Fruit fly (Drosophila melanogaster) whole organism, embryonic: ENCODE data around the gene CG6409.

Experiments used
- BtbVII ChIP-seq: fragments of 200-800 bp; sonication (Bioruptor generic); optimal IDR thresholded peaks from 3 replicates; lab custom pipeline; 2017; ENCODE audit warnings: missing biosample characterization, mild to moderate bottlenecking, missing genetic modification characterization
- CG10267 ChIP-seq: fragments of 200-800 bp; sonication (Bioruptor generic); optimal IDR thresholded peaks from 2 replicates; lab custom pipeline; 2018; ENCODE audit warnings: missing biosample characterization, mild to moderate bottlenecking, missing genetic modification characterization, moderate library complexity
- CG10565 ChIP-seq: fragments of 200-800 bp; sonication (Bioruptor generic); optimal IDR thresholded peaks from 3 replicates; lab custom pipeline; 2016; ENCODE audit warnings: missing biosample characterization, mild to moderate bottlenecking, missing genetic modification characterization
- CG11696 ChIP-seq: fragments of 200-800 bp; sonication (Bioruptor generic); IDR thresholded peaks from 2 replicates; pipeline ENCODE4 v1.3.6; 2022; ENCODE audit warnings: missing biosample characterization, missing genetic modification characterization
- CG13624 ChIP-seq: fragments of 200-800 bp; sonication (Bioruptor generic); optimal IDR thresholded peaks from 2 replicates; lab custom pipeline; 2016; ENCODE audit warnings: missing biosample characterization, missing genetic modification characterization
- CG14014 ChIP-seq: fragments of 200-800 bp; sonication (Bioruptor generic); IDR thresholded peaks from 2 replicates; pipeline ENCODE4 v1.3.6; 2022; ENCODE audit warnings: missing biosample characterization, missing genetic modification characterization
- CG14050 ChIP-seq: fragments of 200-800 bp; sonication (Bioruptor generic); IDR thresholded peaks from 3 replicates; pipeline ENCODE4 v1.3.6; 2022; ENCODE audit warnings: missing biosample characterization, missing genetic modification characterization
- CG14860 ChIP-seq: fragments of 200-800 bp; sonication (Bioruptor generic); IDR thresholded peaks from 3 replicates; pipeline ENCODE4 v1.3.6; 2022; ENCODE audit warnings: missing biosample characterization, missing genetic modification characterization; ENCODE audit not compliant: partially characterized antibody
- CG15696 ChIP-seq: fragments of 200-800 bp; sonication (Bioruptor generic); optimal IDR thresholded peaks from 2 replicates; lab custom pipeline; 2019; ENCODE audit warnings: missing biosample characterization, mild to moderate bottlenecking, missing genetic modification characterization, moderate library complexity
- CG18011 ChIP-seq: fragments of 200-800 bp; sonication (Bioruptor generic); optimal IDR thresholded peaks from 2 replicates; lab custom pipeline; 2017; ENCODE audit warnings: missing biosample characterization, missing genetic modification characterization, mild to moderate bottlenecking, moderate library complexity, missing genotype
- CG2202 ChIP-seq: fragments of 200-800 bp; sonication (Bioruptor generic); optimal IDR thresholded peaks from 2 replicates; lab custom pipeline; 2018; ENCODE audit warnings: missing biosample characterization, mild to moderate bottlenecking, missing genetic modification characterization
- CG31441 ChIP-seq: fragments of 200-800 bp; sonication (Bioruptor generic); IDR thresholded peaks from 2 replicates; pipeline ENCODE4 v1.3.6; 2022; ENCODE audit warnings: missing biosample characterization, missing genetic modification characterization
- CG32767 ChIP-seq: fragments of 200-800 bp; sonication (Bioruptor generic); IDR thresholded peaks from 2 replicates; pipeline ENCODE4 v1.3.6; 2022; ENCODE audit warnings: missing biosample characterization, missing genetic modification characterization
- CG4730 ChIP-seq: fragments of 200-800 bp; sonication (Bioruptor generic); IDR thresholded peaks from 2 replicates; pipeline ENCODE4 v1.3.6; 2022; ENCODE audit warnings: missing biosample characterization, missing genetic modification characterization
- CG6813 ChIP-seq: fragments of 200-800 bp; sonication (Bioruptor generic); optimal IDR thresholded peaks from 2 replicates; lab custom pipeline; 2017; ENCODE audit warnings: missing biosample characterization, missing genetic modification characterization, mild to moderate bottlenecking, moderate library complexity, missing genetic modification reagents
- CG7357 ChIP-seq: fragments of 200-800 bp; sonication (Bioruptor generic); IDR thresholded peaks from 3 replicates; pipeline ENCODE4 v1.3.6; 2022; ENCODE audit warnings: missing biosample characterization, missing genetic modification characterization
- CG7786 ChIP-seq: fragments of 200-800 bp; sonication (Bioruptor generic); optimal IDR thresholded peaks from 2 replicates; lab custom pipeline; 2016; ENCODE audit warnings: missing biosample characterization, missing genetic modification characterization
- CG8290 ChIP-seq, 3 experiments: fragments of 200-800 bp; sonication (Bioruptor generic); optimal IDR thresholded peaks; 2 replicates each; lab custom pipeline; 2016 to 2019; ENCODE audit warnings: missing biosample characterization in 3 of 3, missing genetic modification characterization in 3 of 3, mild to moderate bottlenecking in 2 of 3, moderate library complexity in 1 of 3
- CG8478 ChIP-seq: fragments of >200 bp; optimal IDR thresholded peaks from 2 replicates; lab custom pipeline; 2018
- CTCF ChIP-seq: fragments of 200-800 bp; sonication (Bioruptor generic); optimal IDR thresholded peaks from 2 replicates; lab custom pipeline; 2017; ENCODE audit warnings: missing biosample characterization, mild to moderate bottlenecking, missing genetic modification characterization, moderate library complexity
- D19B ChIP-seq: fragments of 200-800 bp; sonication (Bioruptor generic); optimal IDR thresholded peaks from 2 replicates; lab custom pipeline; 2017; ENCODE audit warnings: missing biosample characterization, mild to moderate bottlenecking, missing genetic modification characterization
- E2f1 ChIP-seq: fragments of 200-800 bp; sonication (Bioruptor generic); IDR thresholded peaks from 2 replicates; pipeline ENCODE4 v1.3.6; 2022; ENCODE audit warnings: missing biosample characterization, missing genetic modification characterization
- HHEX ChIP-seq: fragments of 200-800 bp; sonication (Bioruptor generic); optimal IDR thresholded peaks from 3 replicates; lab custom pipeline; 2017; ENCODE audit warnings: missing biosample characterization, mild to moderate bottlenecking, missing genetic modification characterization, missing genetic modification reagents
- HmgD ChIP-seq: fragments of 200-800 bp; sonication (Bioruptor generic); optimal IDR thresholded peaks from 3 replicates; lab custom pipeline; 2016; ENCODE audit warnings: missing biosample characterization, missing genetic modification characterization
- Hmx ChIP-seq: fragments of 200-800 bp; sonication (Bioruptor generic); optimal IDR thresholded peaks from 2 replicates; lab custom pipeline; 2016; ENCODE audit warnings: missing biosample characterization, missing genetic modification characterization
- MBD-R2 ChIP-seq: fragments of 200-800 bp; sonication (Bioruptor generic); IDR thresholded peaks from 2 replicates; pipeline ENCODE4 v1.3.6; 2022; ENCODE audit warnings: missing biosample characterization, missing genetic modification characterization
- Oli ChIP-seq: fragments of 200-800 bp; sonication (Bioruptor generic); optimal IDR thresholded peaks from 2 replicates; lab custom pipeline; 2018; ENCODE audit warnings: missing biosample characterization, mild to moderate bottlenecking, missing genetic modification characterization, moderate library complexity
- Ravus ChIP-seq: fragments of 200-800 bp; sonication (Bioruptor generic); IDR thresholded peaks from 2 replicates; pipeline ENCODE4 v1.3.6; 2022; ENCODE audit warnings: missing biosample characterization, missing genetic modification characterization
- Rfx ChIP-seq: fragments of 200-800 bp; sonication (Bioruptor generic); IDR thresholded peaks from 2 replicates; pipeline ENCODE4 v1.3.6; 2022; ENCODE audit warnings: missing biosample characterization, missing genetic modification characterization
- ato ChIP-seq: fragments of 200-800 bp; sonication (Bioruptor generic); IDR thresholded peaks from 2 replicates; pipeline ENCODE4 v1.3.6; 2022; ENCODE audit warnings: missing biosample characterization, missing genetic modification characterization; ENCODE audit not compliant: partially characterized antibody
- bcd ChIP-seq: fragments of 200-800 bp; sonication (Bioruptor generic); optimal IDR thresholded peaks from 2 replicates; lab custom pipeline; 2017; ENCODE audit warnings: missing biosample characterization, mild to moderate bottlenecking, missing genetic modification characterization
- bsh ChIP-seq, 2 experiments: fragments of 200-800 bp; sonication (Bioruptor generic); optimal IDR thresholded peaks; 2 replicates each; lab custom pipeline; 2017 to 2018; ENCODE audit warnings: mild to moderate bottlenecking in 2 of 2, missing biosample characterization in 2 of 2, missing genetic modification characterization in 2 of 2, moderate library complexity in 1 of 2
- caup ChIP-seq: fragments of 200-800 bp; sonication (Bioruptor generic); optimal IDR thresholded peaks from 3 replicates; lab custom pipeline; 2017; ENCODE audit warnings: missing biosample characterization, mild to moderate bottlenecking, missing genetic modification characterization, moderate library complexity; ENCODE audit not compliant: severe bottlenecking
- crol ChIP-seq: fragments of 200-800 bp; sonication (Bioruptor generic); IDR thresholded peaks from 2 replicates; pipeline ENCODE4 v1.3.6; 2022; ENCODE audit warnings: missing biosample characterization, missing genetic modification characterization
- cwo ChIP-seq: fragments of 200-800 bp; sonication (Bioruptor generic); optimal IDR thresholded peaks from 3 replicates; lab custom pipeline; 2017; ENCODE audit warnings: missing biosample characterization, missing genetic modification characterization, mild to moderate bottlenecking, moderate library complexity, missing genetic modification reagents
- gem ChIP-seq: fragments of 200-800 bp; sonication (Bioruptor generic); optimal IDR thresholded peaks from 2 replicates; lab custom pipeline; 2019; ENCODE audit warnings: missing biosample characterization, mild to moderate bottlenecking, missing genetic modification characterization, moderate library complexity
- gfzf ChIP-seq: fragments of 200-800 bp; sonication (Bioruptor generic); optimal IDR thresholded peaks from 2 replicates; lab custom pipeline; 2016; ENCODE audit warnings: missing biosample characterization, mild to moderate bottlenecking, missing genetic modification characterization, moderate library complexity
- h ChIP-seq: fragments of >200 bp; optimal IDR thresholded peaks from 2 replicates; lab custom pipeline; 2017
- kni ChIP-seq: fragments of 200-800 bp; sonication (Bioruptor generic); optimal IDR thresholded peaks from 3 replicates; lab custom pipeline; 2017; ENCODE audit warnings: mild to moderate bottlenecking, missing biosample characterization, missing genetic modification reagents, missing genetic modification characterization
- oc ChIP-seq: fragments of 200-800 bp; sonication (Bioruptor generic); optimal IDR thresholded peaks from 2 replicates; lab custom pipeline; 2018; ENCODE audit warnings: missing biosample characterization, mild to moderate bottlenecking, missing genetic modification characterization, moderate library complexity
- peb ChIP-seq: fragments of 200-800 bp; sonication (Bioruptor generic); IDR thresholded peaks from 2 replicates; pipeline ENCODE4 v1.3.6; 2022; ENCODE audit warnings: missing biosample characterization, missing genetic modification characterization
- repo ChIP-seq: fragments of 200-800 bp; sonication (Bioruptor generic); optimal IDR thresholded peaks from 2 replicates; lab custom pipeline; 2016; ENCODE audit warnings: missing biosample characterization, missing genetic modification characterization
- sna ChIP-seq: fragments of 200-800 bp; sonication (Bioruptor generic); IDR thresholded peaks from 2 replicates; pipeline ENCODE4 v1.3.6; 2022; ENCODE audit warnings: missing biosample characterization, missing genetic modification characterization; ENCODE audit not compliant: partially characterized antibody
- tgo ChIP-seq: fragments of 200-800 bp; sonication (Bioruptor generic); IDR thresholded peaks from 3 replicates; pipeline ENCODE4 v1.3.6; 2022; ENCODE audit warnings: missing biosample characterization, missing genetic modification characterization
- trh ChIP-seq: fragments of 200-800 bp; sonication (Bioruptor generic); optimal IDR thresholded peaks from 2 replicates; lab custom pipeline; 2016; ENCODE audit warnings: missing biosample characterization, missing genetic modification characterization
- unpg ChIP-seq: fragments of 200-800 bp; sonication (Bioruptor generic); optimal IDR thresholded peaks from 3 replicates; lab custom pipeline; 2018; ENCODE audit warnings: missing biosample characterization, mild to moderate bottlenecking, missing genetic modification characterization, moderate library complexity
- zfh1 ChIP-seq: fragments of 200-800 bp; sonication (Bioruptor generic); IDR thresholded peaks from 3 replicates; pipeline ENCODE4 v1.3.6; 2022; ENCODE audit warnings: missing biosample characterization, missing genetic modification characterization
- zfh2 ChIP-seq: fragments of 200-800 bp; sonication (Bioruptor generic); optimal IDR thresholded peaks from 2 replicates; lab custom pipeline; 2016; ENCODE audit warnings: missing biosample characterization, missing genetic modification characterization

CG6409 gene

dm6 chr3L:10861657-10862543 lies 20.3 kb downstream of the CG6409 start (continued):
- TF ChIP-seq E2f1 (GFP tag; lab: Robert Waterston, UW) (peak; percentile 32; the same call in 1 of the 2 replicates), CG14014 (GFP tag; lab: Robert Waterston, UW) (0 out of 2 replicates have a peak, but pooled peaks have one; percentile 12), unpg (no peak), Hmx (no peak), CG15696 (tag; lab: Kevin White, UChicago) (no peak), cwo (GFP tag; lab: Kevin White, UChicago) (peak; percentile 33), CG13624 (GFP tag; lab: Kevin White, UChicago) (no peak), Rfx (GFP tag; lab: Robert Waterston, UW) (peak; percentile 40), CG4730 (GFP tag; lab: Robert Waterston, UW) (no peak), zfh2 (GFP tag; lab: Kevin White, UChicago) (peak; percentile 4), CG6813 (GFP tag; lab: Kevin White, UChicago) (peak; percentile 44), Ravus (GFP tag; lab: Robert Waterston, UW) (no peak), HmgD (no peak), ato (no peak), CG7357 (GFP tag; lab: Robert Waterston, UW) (no peak), crol (GFP tag; lab: Robert Waterston, UW) (0 out of 2 replicates have a peak, but pooled peaks have one; percentile 7), bcd (GFP tag; lab: Kevin White, UChicago) (no peak), gem (tag; lab: Kevin White, UChicago) (peak; percentile 10), CG14050 (GFP tag; lab: Robert Waterston, UW) (no peak), CG14860 (no peak), peb (GFP tag; lab: Robert Waterston, UW) (no peak), CG32767 (no peak), caup (GFP tag; lab: Kevin White, UChicago) (no peak), CG31441 (GFP tag; lab: Robert Waterston, UW) (no peak), repo (GFP tag; lab: Kevin White, UChicago) (no peak), sna (GFP tag; lab: Robert Waterston, UW) (no peak), h (lab: Kevin White, UChicago) (no peak), oc (tag; lab: Kevin White, UChicago) (no peak), Oli (no peak), D19B (GFP tag; lab: Kevin White, UChicago) (no peak), gfzf (GFP tag; lab: Kevin White, UChicago) (no peak), CG10565 (GFP tag; lab: Kevin White, UChicago) (no peak), CG10267 (tag; lab: Kevin White, UChicago) (no peak), CG7786 (GFP tag; lab: Kevin White, UChicago) (no peak), bsh (GFP tag; optimal IDR thresholded peaks at IDR 0.05; lab: Kevin White, UChicago) (no peak), CG2202 (tag; lab: Kevin White, UChicago) (no peak), CG18011 (GFP tag; lab: Kevin White, UChicago) (no peak), MBD-R2 (GFP tag; lab: Robert Waterston, UW) (no peak), kni (GFP tag; lab: Kevin White, UChicago) (peak; percentile 59), CG11696 (GFP tag; lab: Robert Waterston, UW) (peak; percentile 93), CG8478 (lab: Kevin White, UChicago) (no peak), BtbVII (GFP tag; lab: Kevin White, UChicago) (peak; percentile 32), HHEX (GFP tag; lab: Kevin White, UChicago) (peak; percentile 16), tgo (GFP tag; lab: Robert Waterston, UW) (peak; percentile 17; the same call in 2 of the 3 replicates), CG8290 (GFP tag; optimal IDR thresholded peaks at IDR 0.05; lab: Kevin White, UChicago) (no peak), CG8290 (tag; optimal IDR thresholded peaks at IDR 0.05; lab: Kevin White, UChicago) (peak in 1 of 2 experiments; percentile 3), zfh1 (GFP tag; lab: Robert Waterston, UW) (0 out of 3 replicates have a peak, but pooled peaks have one; percentile 43), trh (no peak), CTCF (GFP tag; lab: Kevin White, UChicago) (no peak)
